Worm (Caenorhabditis elegans): Measurements from ENCODE around the gene famh-136.

famh-136 gene

DNA sequence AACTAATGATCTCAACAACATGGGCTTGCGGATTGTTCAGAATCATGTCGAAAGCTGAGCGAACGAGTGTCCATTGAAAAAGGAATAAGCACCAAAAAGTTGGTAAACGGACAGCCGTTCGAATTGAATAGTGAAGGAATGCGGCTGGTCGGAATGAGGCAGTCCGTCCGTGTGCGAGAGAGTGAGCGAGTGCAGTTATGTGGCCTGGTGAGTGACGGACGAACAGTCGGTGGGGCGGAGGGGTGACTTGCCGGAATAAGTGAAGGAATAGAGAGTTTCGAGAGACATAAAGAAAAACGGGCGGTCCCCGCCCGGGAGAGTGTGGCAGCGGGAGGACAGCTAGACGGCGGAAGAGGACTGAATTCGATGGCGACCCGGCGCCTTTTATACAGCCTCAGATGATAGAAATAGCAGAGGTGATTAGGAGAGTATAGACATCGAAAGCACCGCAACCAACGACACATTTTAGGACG, 22.2 kb upstream of the famh-136 start:
- TF ChIP-seq ccch-3 (GFP tag; optimal IDR thresholded peaks at IDR 0.05) (no peak), ztf-18 (tag; optimal IDR thresholded peaks at IDR 0.05) (peak; percentile 73), chd-7 (tag; optimal IDR thresholded peaks at IDR 0.05) (peak; percentile 82), Y56A3A.18 (GFP tag; IDR thresholded peaks at IDR 0.05) (peak; percentile 62; the same call in 1 of the 2 replicates), madf-10 (tag; optimal IDR thresholded peaks at IDR 0.05) (peak; percentile 70), rcor-1 (GFP tag; IDR thresholded peaks at IDR 0.05) (0 out of 2 replicates have a peak, but pooled peaks have one; percentile 24), madf-6 (GFP tag; IDR thresholded peaks at IDR 0.05) (no peak), ztf-26 (tag; optimal IDR thresholded peaks at IDR 0.05) (peak; percentile 87), dox-1 (GFP tag; IDR thresholded peaks at IDR 0.05) (peak; percentile 94), ceh-27 (GFP tag; optimal IDR thresholded peaks at IDR 0.05) (no peak), mxl-1 (tag; optimal IDR thresholded peaks at IDR 0.05) (no peak), nfyb-1 (GFP tag; IDR thresholded peaks at IDR 0.05) (peak; percentile 80), snpc-4 (GFP tag; optimal IDR thresholded peaks at IDR 0.05) (no peak), snpc-4 (tag; optimal IDR thresholded peaks at IDR 0.05) (peak in 3 of 4 experiments; percentile 27 to 45 (median 27)), nhr-80 (tag; optimal IDR thresholded peaks at IDR 0.05) (peak; percentile 98), zfh-2 (GFP tag; conservative IDR thresholded peaks at IDR 0.05) (peak; percentile 98), zim-3 (tag; optimal IDR thresholded peaks at IDR 0.05) (peak; percentile 33), athp-1 (tag; optimal IDR thresholded peaks at IDR 0.05) (peak; percentile 75), B0261.1 (tag; optimal IDR thresholded peaks at IDR 0.05) (no peak), rec-8 (tag; optimal IDR thresholded peaks at IDR 0.05) (no peak), pbrm-1 (GFP tag; IDR thresholded peaks at IDR 0.05) (peak; percentile 36; the same call in 1 of the 2 replicates), nfya-1 (tag; optimal IDR thresholded peaks at IDR 0.05; ENCODE audit: borderline replicate concordance, insufficient read depth) (no peak), K11D2.4 (GFP tag; IDR thresholded peaks at IDR 0.05) (peak; percentile 84), somi-1 (GFP tag; optimal IDR thresholded peaks at IDR 0.05) (peak; percentile 86), snpc-1.1 (tag; optimal IDR thresholded peaks at IDR 0.05; ENCODE audit: insufficient read depth) (no peak), mcd-1 (GFP tag; IDR thresholded peaks at IDR 0.05) (peak; percentile 78), egl-44 (GFP tag; IDR thresholded peaks at IDR 0.05) (peak; percentile 86), C06A6.2 (GFP tag; conservative IDR thresholded peaks at IDR 0.05) (peak; percentile 73), lir-1 (GFP tag; conservative IDR thresholded peaks at IDR 0.05) (0 out of 2 replicates have a peak, but pooled peaks have one; percentile 19), hlh-26 (GFP tag; conservative IDR thresholded peaks at IDR 0.05) (no peak), F49E8.2 (tag; optimal IDR thresholded peaks at IDR 0.05; ENCODE audit: insufficient read depth) (peak; percentile 14), cebp-2 (GFP tag; IDR thresholded peaks at IDR 0.05) (peak; percentile 73; the same call in 1 of the 2 replicates), Y67H2A.10 (GFP tag; conservative IDR thresholded peaks at IDR 0.05) (no peak), hsf-1 (GFP tag; IDR thresholded peaks at IDR 0.05) (0 out of 2 replicates have a peak, but pooled peaks have one; percentile 8), sdz-38 (tag; optimal IDR thresholded peaks at IDR 0.05) (no peak), bed-1 (GFP tag; IDR thresholded peaks at IDR 0.05) (peak; percentile 81; the same call in 1 of the 2 replicates), die-1 (tag; optimal IDR thresholded peaks at IDR 0.05) (no peak), ceh-40 (GFP tag; IDR thresholded peaks at IDR 0.05) (no peak), akir-1 (GFP tag; optimal IDR thresholded peaks at IDR 0.05) (peak; percentile 41), Y53F4B.3 (GFP tag; IDR thresholded peaks at IDR 0.05) (no peak), efl-1 (GFP tag; optimal IDR thresholded peaks at IDR 0.05) (no peak), atf-7 (tag; optimal IDR thresholded peaks at IDR 0.05) (peak; percentile 83), B0019.2 (GFP tag; conservative IDR thresholded peaks at IDR 0.05) (no peak), F23B12.7 (tag; optimal IDR thresholded peaks at IDR 0.05; ENCODE audit: insufficient read depth) (no peak), sptf-2 (GFP tag; optimal IDR thresholded peaks at IDR 0.05) (no peak), let-526 (GFP tag; IDR thresholded peaks at IDR 0.05) (peak; percentile 79; the same call in 1 of the 2 replicates), T07F8.4 (tag; optimal IDR thresholded peaks at IDR 0.05) (no peak), F37B4.10 (GFP tag; IDR thresholded peaks at IDR 0.05) (0 out of 2 replicates have a peak, but pooled peaks have one; percentile 82)

Measured in whole organism, young adult.